Worm (Caenorhabditis elegans) whole organism, L4 larva: ENCODE data around the gene F41F3.1.

Source experiments
- R02D3.7 ChIP-seq: fragments of 150-350 bp; sonication (generic microtip); optimal IDR thresholded peaks from 3 replicates; lab custom pipeline; 2014; ENCODE audit warnings: missing biosample characterization, missing genetic modification characterization
- T20F7.1 ChIP-seq: fragments of 200-800 bp; sonication (Bioruptor generic); optimal IDR thresholded peaks from 2 replicates; lab custom pipeline; 2018; ENCODE audit warnings: mild to moderate bottlenecking, missing genetic modification characterization, missing compliant biosample characterization
- T26A8.4 ChIP-seq: fragments of 200-800 bp; sonication (Bioruptor generic); IDR thresholded peaks from 2 replicates; pipeline ENCODE4 v1.3.6; 2022; ENCODE audit warnings: missing genetic modification characterization, missing compliant biosample characterization
- Y105C5A.15 ChIP-seq: fragments of 200-800 bp; sonication (Bioruptor generic); IDR thresholded peaks from 2 replicates; pipeline ENCODE4 v1.3.6; 2022; ENCODE audit warnings: missing genetic modification characterization, missing compliant biosample characterization
- ZK337.2 ChIP-seq: fragments of 200-800 bp; sonication (Bioruptor generic); IDR thresholded peaks from 2 replicates; pipeline ENCODE4 v1.3.6; 2022; ENCODE audit warnings: missing genetic modification reagents, missing genetic modification characterization, missing compliant biosample characterization
- ZK546.5 ChIP-seq, 2 experiments: sonication (generic microtip); optimal IDR thresholded peaks; 2 replicates each; lab custom pipeline; 2017; ENCODE audit warnings: missing biosample characterization in 2 of 2, missing genetic modification characterization in 2 of 2
- arid-1 ChIP-seq: fragments of 200-800 bp; sonication (Bioruptor generic); conservative IDR thresholded peaks from 2 replicates; pipeline ENCODE4 v1.3.6; 2022; ENCODE audit warnings: missing genetic modification reagents, missing genetic modification characterization, missing compliant biosample characterization
- attf-4 ChIP-seq: sonication (generic microtip); optimal IDR thresholded peaks from 3 replicates; lab custom pipeline; 2017; ENCODE audit warnings: missing biosample characterization, missing genetic modification characterization
- ceh-28 ChIP-seq: fragments of 150-350 bp; optimal IDR thresholded peaks from 2 replicates; lab custom pipeline; 2014; ENCODE audit warnings: missing biosample characterization, missing genetic modification reagents, missing genetic modification characterization
- ceh-32 ChIP-seq: sonication (generic microtip); optimal IDR thresholded peaks from 2 replicates; lab custom pipeline; 2016; ENCODE audit warnings: mild to moderate bottlenecking, missing genetic modification characterization, missing compliant biosample characterization; ENCODE audit not compliant: poor library complexity
- ceh-82 ChIP-seq: sonication (generic microtip); optimal IDR thresholded peaks from 2 replicates; lab custom pipeline; 2017; ENCODE audit warnings: missing biosample characterization, missing genetic modification characterization
- cey-2 ChIP-seq: sonication (generic microtip); optimal IDR thresholded peaks from 3 replicates; lab custom pipeline; 2017; ENCODE audit warnings: missing genetic modification characterization, mild to moderate bottlenecking, missing compliant biosample characterization, antibody characterized with exemption, borderline replicate concordance; ENCODE audit not compliant: insufficient read depth
- ctbp-1 ChIP-seq: fragments of 200-800 bp; sonication (Bioruptor generic); IDR thresholded peaks from 2 replicates; pipeline ENCODE4 v1.3.6; 2022; ENCODE audit warnings: missing genetic modification reagents, missing genetic modification characterization, missing compliant biosample characterization
- dmd-6 ChIP-seq: fragments of 200-800 bp; sonication (Bioruptor generic); IDR thresholded peaks from 2 replicates; pipeline ENCODE4 v1.3.6; 2022; ENCODE audit warnings: missing genetic modification reagents, missing genetic modification characterization, missing compliant biosample characterization
- dmd-9 ChIP-seq: fragments of 200-800 bp; sonication (Bioruptor generic); IDR thresholded peaks from 2 replicates; pipeline ENCODE4 v1.3.6; 2022; ENCODE audit warnings: missing genetic modification reagents, missing genetic modification characterization, missing compliant biosample characterization
- dpl-1 ChIP-seq: fragments of 150-350 bp; optimal IDR thresholded peaks from 2 replicates; lab custom pipeline; 2014; ENCODE audit warnings: missing biosample characterization, missing genetic modification reagents, missing genetic modification characterization
- egl-43 ChIP-seq: fragments of 200-800 bp; sonication (Bioruptor generic); IDR thresholded peaks from 2 replicates; pipeline ENCODE4 v1.3.6; 2022; ENCODE audit warnings: missing genetic modification reagents, missing genetic modification characterization, missing compliant biosample characterization
- hif-1 ChIP-seq, 2 experiments: sonication (generic microtip); optimal IDR thresholded peaks; 2 replicates each; lab custom pipeline; 2016 to 2017; ENCODE audit warnings: missing compliant biosample characterization in 2 of 2, missing genetic modification characterization in 2 of 2, missing genetic modification reagents in 2 of 2, missing genotype in 2 of 2, mild to moderate bottlenecking in 1 of 2
- hlh-30 ChIP-seq: sonication (generic microtip); optimal IDR thresholded peaks from 2 replicates; lab custom pipeline; 2017; ENCODE audit warnings: antibody characterized with exemption, mild to moderate bottlenecking, missing genetic modification characterization, missing compliant biosample characterization; ENCODE audit not compliant: insufficient read depth
- hmg-1.1 ChIP-seq: fragments of 200-800 bp; sonication (Bioruptor generic); IDR thresholded peaks from 2 replicates; pipeline ENCODE4 v1.3.6; 2022; ENCODE audit warnings: missing genetic modification reagents, missing genetic modification characterization, missing compliant biosample characterization
- lin-1 ChIP-seq: fragments of 200-800 bp; sonication (Bioruptor generic); IDR thresholded peaks from 2 replicates; pipeline ENCODE4 v1.3.6; 2022; ENCODE audit warnings: missing genetic modification reagents, missing genetic modification characterization, missing compliant biosample characterization
- lin-13 ChIP-seq: fragments of 150-350 bp; optimal IDR thresholded peaks from 2 replicates; lab custom pipeline; 2014; ENCODE audit warnings: missing biosample characterization, missing genetic modification reagents, missing genetic modification characterization
- lin-38 ChIP-seq: fragments of 200-800 bp; sonication (Bioruptor generic); IDR thresholded peaks from 2 replicates; pipeline ENCODE4 v1.3.6; 2022; ENCODE audit warnings: missing genetic modification reagents, missing genetic modification characterization, missing compliant biosample characterization
- lin-39 ChIP-seq: fragments of 150-350 bp; optimal IDR thresholded peaks from 2 replicates; lab custom pipeline; 2014; ENCODE audit warnings: missing biosample characterization, missing genetic modification reagents, missing genetic modification characterization
- madf-5 ChIP-seq, 2 experiments: fragments of 200-800 bp; sonication (Bioruptor generic); IDR thresholded peaks; 2 replicates each; pipeline ENCODE4 v1.3.6; 2022; ENCODE audit warnings: missing compliant biosample characterization in 2 of 2, missing genetic modification characterization in 2 of 2
- madf-9 ChIP-seq: fragments of 200-800 bp; sonication (Bioruptor generic); conservative IDR thresholded peaks from 2 replicates; pipeline ENCODE4 v1.3.6; 2022; ENCODE audit warnings: missing genetic modification reagents, missing genetic modification characterization, missing compliant biosample characterization
- mdl-1 ChIP-seq, 2 experiments: fragments of 150-350 bp in 1 of 2; sonication (generic microtip) in 1 of 2; optimal IDR thresholded peaks; 2 replicates each; lab custom pipeline; 2014 to 2017; ENCODE audit warnings: missing biosample characterization in 2 of 2, missing genetic modification characterization in 2 of 2
- mxl-3 ChIP-seq: fragments of 200-800 bp; sonication (Bioruptor generic); optimal IDR thresholded peaks from 2 replicates; lab custom pipeline; 2018; ENCODE audit warnings: mild to moderate bottlenecking, missing genetic modification characterization, missing compliant biosample characterization
- nhr-10 ChIP-seq: fragments of 150-350 bp; optimal IDR thresholded peaks from 2 replicates; lab custom pipeline; 2014; ENCODE audit warnings: missing biosample characterization, missing genetic modification characterization
- nhr-111 ChIP-seq: fragments of 200-800 bp; sonication (Bioruptor generic); optimal IDR thresholded peaks from 2 replicates; lab custom pipeline; 2018; ENCODE audit warnings: mild to moderate bottlenecking, missing genetic modification characterization, missing compliant biosample characterization
- nhr-25 ChIP-seq: sonication (generic microtip); optimal IDR thresholded peaks from 2 replicates; lab custom pipeline; 2017; ENCODE audit warnings: missing genetic modification characterization, mild to moderate bottlenecking, missing compliant biosample characterization, antibody characterized with exemption, moderate library complexity, borderline replicate concordance; ENCODE audit not compliant: insufficient read depth
- nhr-41 ChIP-seq: fragments of 200-800 bp; sonication (Bioruptor generic); IDR thresholded peaks from 2 replicates; pipeline ENCODE4 v1.3.6; 2022; ENCODE audit warnings: missing genetic modification reagents, missing genetic modification characterization, missing compliant biosample characterization
- nhr-42 ChIP-seq: fragments of 200-800 bp; sonication (Bioruptor generic); IDR thresholded peaks from 2 replicates; pipeline ENCODE4 v1.3.6; 2022; ENCODE audit warnings: missing genetic modification characterization, missing compliant biosample characterization
- nhr-48 ChIP-seq: sonication (generic microtip); optimal IDR thresholded peaks from 2 replicates; lab custom pipeline; 2016; ENCODE audit warnings: mild to moderate bottlenecking, missing genetic modification characterization, missing compliant biosample characterization
- nhr-6 ChIP-seq: fragments of 150-350 bp; optimal IDR thresholded peaks from 2 replicates; lab custom pipeline; 2014; ENCODE audit warnings: missing biosample characterization, missing genetic modification characterization
- nhr-76 ChIP-seq: fragments of 150-350 bp; optimal IDR thresholded peaks from 2 replicates; lab custom pipeline; 2014; ENCODE audit warnings: missing biosample characterization, missing genetic modification characterization
- php-3 ChIP-seq: fragments of 200-800 bp; sonication (Bioruptor generic); IDR thresholded peaks from 2 replicates; pipeline ENCODE4 v1.3.6; 2022; ENCODE audit warnings: missing genetic modification reagents, missing genetic modification characterization, missing compliant biosample characterization
- saeg-2 ChIP-seq: fragments of 200-800 bp; sonication (Bioruptor generic); IDR thresholded peaks from 2 replicates; pipeline ENCODE4 v1.3.6; 2022; ENCODE audit warnings: missing genetic modification reagents, missing genetic modification characterization, missing compliant biosample characterization
- sdz-12 ChIP-seq: fragments of 200-800 bp; sonication (Bioruptor generic); optimal IDR thresholded peaks from 2 replicates; lab custom pipeline; 2018; ENCODE audit warnings: mild to moderate bottlenecking, missing genetic modification characterization, missing compliant biosample characterization
- set-16 ChIP-seq: fragments of 200-800 bp; sonication (Bioruptor generic); IDR thresholded peaks from 2 replicates; pipeline ENCODE4 v1.3.6; 2022; ENCODE audit warnings: missing genetic modification reagents, missing genetic modification characterization, missing compliant biosample characterization
- snpc-4 ChIP-seq: fragments of 150-350 bp; optimal IDR thresholded peaks from 2 replicates; lab custom pipeline; 2014; ENCODE audit warnings: missing biosample characterization, missing genetic modification characterization
- spr-1 ChIP-seq: sonication (generic microtip); optimal IDR thresholded peaks from 2 replicates; lab custom pipeline; 2016; ENCODE audit warnings: mild to moderate bottlenecking, missing genetic modification characterization, missing compliant biosample characterization
- tra-1 ChIP-seq: fragments of 200-800 bp; sonication (Bioruptor generic); IDR thresholded peaks from 2 replicates; pipeline ENCODE4 v1.3.6; 2022; ENCODE audit warnings: missing genetic modification reagents, missing genetic modification characterization, missing compliant biosample characterization
- unc-39 ChIP-seq: sonication (generic microtip); optimal IDR thresholded peaks from 2 replicates; lab custom pipeline; 2017; ENCODE audit warnings: missing biosample characterization, missing genetic modification characterization
- zfp-2 ChIP-seq: sonication (generic microtip); optimal IDR thresholded peaks from 2 replicates; lab custom pipeline; 2016; ENCODE audit warnings: mild to moderate bottlenecking, missing genetic modification characterization, missing compliant biosample characterization
- zfp-3 ChIP-seq: fragments of 200-800 bp; sonication (Bioruptor generic); conservative IDR thresholded peaks from 2 replicates; pipeline ENCODE4 v1.3.6; 2022; ENCODE audit warnings: missing genetic modification reagents, missing genetic modification characterization, missing compliant biosample characterization
- zip-11 ChIP-seq: fragments of 200-800 bp; sonication (Bioruptor generic); IDR thresholded peaks from 2 replicates; pipeline ENCODE4 v1.3.6; 2022; ENCODE audit warnings: missing genetic modification characterization, missing compliant biosample characterization
- ztf-11 ChIP-seq: fragments of 150-350 bp; optimal IDR thresholded peaks from 2 replicates; lab custom pipeline; 2014; ENCODE audit warnings: missing biosample characterization, missing genetic modification characterization

Gene F41F3.1

ce11 chrV:4651480-4651879 lies 2.9 kb upstream of the F41F3.1 start (continued):
- TF ChIP-seq cey-2 (tag; lab: Kevin White, UChicago): no peak
- no peak for TF ChIP-seq unc-39 (tag; lab: Kevin White, UChicago)
- no peak for TF ChIP-seq hmg-1.1 (GFP tag; lab: Robert Waterston, UW)
- no peak for TF ChIP-seq sdz-12 (GFP tag; lab: Kevin White, UChicago)
- no peak for TF ChIP-seq madf-9 (GFP tag; lab: Robert Waterston, UW)
- no peak for TF ChIP-seq lin-1 (GFP tag; lab: Robert Waterston, UW)
- TF ChIP-seq mdl-1 (tag; optimal IDR thresholded peaks at IDR 0.05; lab: Kevin White, UChicago): no peak
- TF ChIP-seq lin-38: no peak; the same call in 1 of the 2 replicates
- TF ChIP-seq T20F7.1 (GFP tag; lab: Kevin White, UChicago): no peak
- no peak for TF ChIP-seq lin-13 (GFP tag; lab: Kevin White, UChicago)
- TF ChIP-seq madf-5 (GFP tag; IDR thresholded peaks at IDR 0.05; lab: Robert Waterston, UW): no peak
- TF ChIP-seq nhr-6: no peak
- TF ChIP-seq Y105C5A.15 (GFP tag; lab: Robert Waterston, UW): no peak
- no peak for TF ChIP-seq R02D3.7 (tag; lab: Kevin White, UChicago)
- no peak for TF ChIP-seq ZK337.2 (GFP tag; lab: Robert Waterston, UW)
- no peak for TF ChIP-seq nhr-41 (GFP tag; lab: Robert Waterston, UW)
- TF ChIP-seq zfp-3 (GFP tag; lab: Robert Waterston, UW): no peak
- no peak for TF ChIP-seq arid-1 (GFP tag; lab: Robert Waterston, UW)
- no peak for TF ChIP-seq hlh-30 (tag; lab: Kevin White, UChicago)
- TF ChIP-seq dmd-6 (GFP tag; lab: Robert Waterston, UW): 0 out of 2 replicates have a peak, but pooled peaks have one; percentile 12
- TF ChIP-seq snpc-4 (tag; lab: Kevin White, UChicago): no peak

ce11 chrV:4653093-4653492 lies 1.3 kb upstream of the F41F3.1 start:
- TF ChIP-seq ctbp-1: 0 out of 2 replicates have a peak, but pooled peaks have one; percentile 6
- TF ChIP-seq egl-43 (GFP tag; lab: Robert Waterston, UW): 0 out of 2 replicates have a peak, but pooled peaks have one; percentile 26
- TF ChIP-seq nhr-42 (GFP tag; lab: Robert Waterston, UW): no peak
- TF ChIP-seq T26A8.4: peak; percentile 29; the same call in 1 of the 2 replicates
- peak; percentile 30 to 79; a peak in 1 of 4 replicates for TF ChIP-seq madf-5 (GFP tag; IDR thresholded peaks at IDR 0.05; lab: Robert Waterston, UW)
- no peak for TF ChIP-seq ztf-11 (tag; lab: Kevin White, UChicago)
- TF ChIP-seq php-3: no peak
- no peak for TF ChIP-seq lin-38
- TF ChIP-seq nhr-48: no peak
- no peak for TF ChIP-seq ceh-32 (tag; lab: Kevin White, UChicago)
- TF ChIP-seq tra-1 (GFP tag; lab: Robert Waterston, UW): 0 out of 2 replicates have a peak, but pooled peaks have one; percentile 29
- TF ChIP-seq ZK546.5 (tag; optimal IDR thresholded peaks at IDR 0.05; lab: Kevin White, UChicago): no peak
- TF ChIP-seq hif-1 (tag; optimal IDR thresholded peaks at IDR 0.05; lab: Kevin White, UChicago): no peak
- TF ChIP-seq mxl-3 (GFP tag; lab: Kevin White, UChicago): peak; percentile 17
- TF ChIP-seq set-16 (GFP tag; lab: Robert Waterston, UW): peak; percentile 99
- TF ChIP-seq attf-4 (tag; lab: Kevin White, UChicago): no peak
- TF ChIP-seq zfp-2 (tag; lab: Kevin White, UChicago): no peak
- TF ChIP-seq nhr-111: no peak

ce11 chrV:4655175-4655574 lies 820 bp downstream of the F41F3.1 start, which contains the start of gene F41F3.9:
F41F3.9 (plus strand) TSS chrV:4655475.
- no peak for TF ChIP-seq php-3
- no peak for TF ChIP-seq nhr-10 (tag; lab: Kevin White, UChicago)
- TF ChIP-seq ceh-28 (tag; lab: Kevin White, UChicago): no peak
- no peak for TF ChIP-seq zip-11 (GFP tag; lab: Robert Waterston, UW)
- no peak for TF ChIP-seq saeg-2
- no peak for TF ChIP-seq ceh-82
- TF ChIP-seq nhr-76 (tag; lab: Kevin White, UChicago): no peak
- TF ChIP-seq lin-39 (tag; lab: Kevin White, UChicago): no peak
- no peak for TF ChIP-seq lin-13 (GFP tag; lab: Kevin White, UChicago)
- TF ChIP-seq egl-43 (GFP tag; lab: Robert Waterston, UW): no peak
- TF ChIP-seq mxl-3 (GFP tag; lab: Kevin White, UChicago): no peak
- TF ChIP-seq dmd-9: no peak
- TF ChIP-seq spr-1 (tag; lab: Kevin White, UChicago): no peak
- TF ChIP-seq T26A8.4: no peak
- no peak for TF ChIP-seq cey-2 (tag; lab: Kevin White, UChicago)
- TF ChIP-seq nhr-25: no peak
- TF ChIP-seq dpl-1 (GFP tag; lab: Kevin White, UChicago): no peak
